Worm (Caenorhabditis elegans) whole organism, late embryonic: ENCODE measurements around the gene F57B1.1.

ENCODE experiments used
- ama-1 ChIP-seq: fragments of 150-350 bp; optimal IDR thresholded peaks from 2 replicates; lab custom pipeline; 2014
- ceh-18 ChIP-seq: sonication (generic microtip); optimal IDR thresholded peaks from 2 replicates; lab custom pipeline; 2016; ENCODE audit warnings: missing genetic modification characterization, missing compliant biosample characterization
- elt-4 ChIP-seq: sonication (generic microtip); optimal IDR thresholded peaks from 2 replicates; lab custom pipeline; 2016; ENCODE audit warnings: missing genetic modification characterization, missing compliant biosample characterization
- ets-4 ChIP-seq: sonication (generic microtip); optimal IDR thresholded peaks from 2 replicates; lab custom pipeline; 2016; ENCODE audit warnings: missing genetic modification characterization, missing compliant biosample characterization
- fkh-10 ChIP-seq: fragments of 150-350 bp; optimal IDR thresholded peaks from 2 replicates; lab custom pipeline; 2014; ENCODE audit warnings: missing biosample characterization, missing genetic modification reagents, missing genetic modification characterization
- lin-11 ChIP-seq: fragments of 200-800 bp; sonication (Bioruptor generic); optimal IDR thresholded peaks from 2 replicates; lab custom pipeline; 2018; ENCODE audit warnings: mild to moderate bottlenecking, missing genetic modification characterization, missing compliant biosample characterization
- pag-3 ChIP-seq: sonication (generic microtip); optimal IDR thresholded peaks from 2 replicates; lab custom pipeline; 2016; ENCODE audit warnings: missing compliant biosample characterization, missing genetic modification characterization, borderline replicate concordance
- rnt-1 ChIP-seq: sonication (generic microtip); optimal IDR thresholded peaks from 2 replicates; lab custom pipeline; 2016; ENCODE audit warnings: missing genetic modification characterization, missing compliant biosample characterization
- unc-55 ChIP-seq: sonication (generic microtip); optimal IDR thresholded peaks from 2 replicates; lab custom pipeline; 2017; ENCODE audit warnings: missing biosample characterization, missing genetic modification reagents, missing genetic modification characterization

DNA sequence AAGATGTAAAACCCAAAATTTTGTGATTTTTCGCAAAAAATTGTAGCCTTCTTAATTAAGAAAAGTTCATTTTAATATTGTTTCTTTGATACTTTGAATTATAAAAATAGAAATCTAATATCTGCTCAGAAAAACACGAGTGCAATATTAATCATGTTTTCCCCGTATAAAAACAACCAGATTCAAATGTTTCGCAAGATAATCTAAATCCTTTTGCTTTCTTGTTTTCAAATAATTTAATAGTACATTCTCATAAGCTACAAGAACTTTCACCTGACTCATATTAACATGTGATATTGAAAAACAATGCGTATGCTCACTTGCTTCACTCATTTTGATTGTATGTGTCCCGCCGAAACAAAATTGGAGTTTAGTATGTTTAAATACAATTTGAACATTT, 39.9 kb upstream of the F57B1.1 start:
- no peak for TF ChIP-seq ama-1
- no peak for TF ChIP-seq elt-4
- TF ChIP-seq fkh-10 (GFP tag; lab: Kevin White, UChicago) = no peak
- TF ChIP-seq unc-55 (GFP tag; lab: Kevin White, UChicago) = no peak
- TF ChIP-seq lin-11 (tag; lab: Kevin White, UChicago) = no peak
- no peak for TF ChIP-seq rnt-1 (tag; lab: Kevin White, UChicago)
- TF ChIP-seq ets-4 = no peak
- TF ChIP-seq ceh-18 (tag; lab: Kevin White, UChicago) = no peak
- TF ChIP-seq pag-3 (tag; lab: Kevin White, UChicago) = no peak
